Worm (Caenorhabditis elegans) whole organism, late embryonic: ENCODE results near the gene W07B8.4.

Source experiments
- K02D7.2 ChIP-seq: sonication (generic microtip); optimal IDR thresholded peaks from 2 replicates; lab custom pipeline; 2017; ENCODE audit warnings: mild to moderate bottlenecking, missing genetic modification characterization, missing compliant biosample characterization
- T23F11.4 ChIP-seq: fragments of 200-800 bp; sonication (Bioruptor generic); optimal IDR thresholded peaks from 2 replicates; lab custom pipeline; 2018; ENCODE audit warnings: mild to moderate bottlenecking, missing genetic modification characterization, missing compliant biosample characterization
- ama-1 ChIP-seq: fragments of 150-350 bp; optimal IDR thresholded peaks from 2 replicates; lab custom pipeline; 2014
- ceh-14 ChIP-seq: sonication (generic microtip); optimal IDR thresholded peaks from 2 replicates; lab custom pipeline; 2016; ENCODE audit warnings: missing genotype, missing genetic modification characterization, missing compliant biosample characterization
- fkh-6 ChIP-seq: sonication (generic microtip); optimal IDR thresholded peaks from 2 replicates; lab custom pipeline; 2016; ENCODE audit warnings: missing genetic modification characterization, missing compliant biosample characterization
- gmeb-2 ChIP-seq: sonication (generic microtip); optimal IDR thresholded peaks from 2 replicates; lab custom pipeline; 2016; ENCODE audit warnings: missing genetic modification characterization, inconsistent platforms, missing compliant biosample characterization
- nfya-1 ChIP-seq: sonication (generic microtip); optimal IDR thresholded peaks from 2 replicates; lab custom pipeline; 2017; ENCODE audit warnings: missing genetic modification characterization, mild to moderate bottlenecking, missing compliant biosample characterization, antibody characterized with exemption, moderate library complexity
- nhr-11 ChIP-seq: fragments of 150-350 bp; optimal IDR thresholded peaks from 2 replicates; lab custom pipeline; 2014; ENCODE audit warnings: missing biosample characterization, missing genetic modification characterization
- pag-3 ChIP-seq: sonication (generic microtip); optimal IDR thresholded peaks from 2 replicates; lab custom pipeline; 2016; ENCODE audit warnings: missing compliant biosample characterization, missing genetic modification characterization, borderline replicate concordance
- pat-9 ChIP-seq: fragments of 200-800 bp; sonication (Bioruptor generic); optimal IDR thresholded peaks from 2 replicates; lab custom pipeline; 2018; ENCODE audit warnings: mild to moderate bottlenecking, missing genetic modification characterization, moderate library complexity, missing compliant biosample characterization
- pros-1 ChIP-seq: fragments of 150-350 bp; optimal IDR thresholded peaks from 2 replicates; lab custom pipeline; 2014; ENCODE audit warnings: missing biosample characterization, missing genetic modification reagents, missing genetic modification characterization
- sox-2 ChIP-seq: fragments of 200-800 bp; sonication (Bioruptor generic); IDR thresholded peaks from 2 replicates; pipeline ENCODE4 v1.3.6; 2022; ENCODE audit warnings: missing genetic modification reagents, missing genetic modification characterization, missing compliant biosample characterization
- tbx-7 ChIP-seq: sonication (generic microtip); optimal IDR thresholded peaks from 2 replicates; lab custom pipeline; 2016; ENCODE audit warnings: missing genotype, missing genetic modification characterization, missing compliant biosample characterization
- unc-55 ChIP-seq: sonication (generic microtip); optimal IDR thresholded peaks from 2 replicates; lab custom pipeline; 2017; ENCODE audit warnings: missing biosample characterization, missing genetic modification reagents, missing genetic modification characterization

DNA sequence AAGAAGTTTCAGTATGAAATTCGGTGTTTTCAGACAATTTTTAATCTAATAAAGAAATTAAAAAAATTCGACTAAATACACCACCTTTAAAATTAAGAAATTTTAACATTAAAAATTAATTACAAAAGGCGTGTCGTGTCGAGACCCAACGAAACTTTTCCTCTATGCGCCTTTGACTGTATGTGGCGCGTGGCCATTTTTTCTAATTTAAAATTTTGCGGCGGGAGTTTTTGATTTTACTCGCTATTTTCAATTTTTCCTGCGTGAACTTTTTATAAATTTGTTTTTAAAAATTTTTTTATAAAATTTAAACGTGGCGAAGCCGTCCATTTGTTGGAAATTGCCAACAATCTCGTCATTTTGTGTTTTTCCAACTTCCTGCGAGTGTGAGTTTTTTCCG is 21.0 kb upstream of the W07B8.4 start:
- TF ChIP-seq pat-9 (tag; lab: Kevin White, UChicago), result no peak
- no peak for TF ChIP-seq ceh-14 (tag; lab: Kevin White, UChicago)
- TF ChIP-seq gmeb-2 (tag; lab: Kevin White, UChicago), result no peak
- TF ChIP-seq nfya-1 (tag; lab: Kevin White, UChicago), result no peak
- TF ChIP-seq nhr-11 (tag; lab: Kevin White, UChicago), result no peak
- no peak for TF ChIP-seq ama-1 (lab: Kevin White, UChicago)
- TF ChIP-seq sox-2 (GFP tag; lab: Robert Waterston, UW), result no peak
- TF ChIP-seq tbx-7 (tag; lab: Kevin White, UChicago), result no peak
- no peak for TF ChIP-seq K02D7.2 (tag; lab: Kevin White, UChicago)
- TF ChIP-seq pros-1 (tag; lab: Kevin White, UChicago), result no peak
- no peak for TF ChIP-seq fkh-6
- no peak for TF ChIP-seq T23F11.4 (GFP tag; lab: Kevin White, UChicago)
- no peak for TF ChIP-seq unc-55 (GFP tag; lab: Kevin White, UChicago)
- no peak for TF ChIP-seq pag-3
